Fruit fly (Drosophila melanogaster) whole organism, embryonic: ENCODE results near the gene Txl.

ENCODE experiments used
- CG12391 ChIP-seq: fragments of 200-800 bp; sonication (Bioruptor generic); optimal IDR thresholded peaks from 3 replicates; lab custom pipeline; 2018; ENCODE audit warnings: missing biosample characterization, mild to moderate bottlenecking, missing genetic modification characterization, moderate library complexity
- CG12769 ChIP-seq: fragments of 200-800 bp; sonication (Bioruptor generic); optimal IDR thresholded peaks from 2 replicates; lab custom pipeline; 2019; ENCODE audit warnings: missing biosample characterization, mild to moderate bottlenecking, missing genetic modification characterization, moderate library complexity
- CG14710 ChIP-seq: fragments of 200-800 bp; sonication (Bioruptor generic); optimal IDR thresholded peaks from 3 replicates; lab custom pipeline; 2019; ENCODE audit warnings: missing biosample characterization, mild to moderate bottlenecking, missing genetic modification characterization, moderate library complexity
- CG1603 ChIP-seq: fragments of 200-800 bp; sonication (Bioruptor generic); optimal IDR thresholded peaks from 2 replicates; lab custom pipeline; 2019; ENCODE audit warnings: missing biosample characterization, mild to moderate bottlenecking, missing genetic modification characterization, moderate library complexity
- CG17359 ChIP-seq: fragments of 200-800 bp; sonication (Bioruptor generic); optimal IDR thresholded peaks from 3 replicates; lab custom pipeline; 2018; ENCODE audit warnings: missing biosample characterization, mild to moderate bottlenecking, missing genetic modification characterization, moderate library complexity
- CG17385 ChIP-seq: fragments of 200-800 bp; sonication (Bioruptor generic); optimal IDR thresholded peaks from 3 replicates; lab custom pipeline; 2018; ENCODE audit warnings: missing biosample characterization, mild to moderate bottlenecking, missing genetic modification characterization
- CG1792 ChIP-seq: fragments of 200-800 bp; sonication (Bioruptor generic); optimal IDR thresholded peaks from 2 replicates; lab custom pipeline; 2016; ENCODE audit warnings: missing biosample characterization, missing genetic modification characterization
- CG18011 ChIP-seq: fragments of 200-800 bp; sonication (Bioruptor generic); optimal IDR thresholded peaks from 2 replicates; lab custom pipeline; 2017; ENCODE audit warnings: missing biosample characterization, missing genetic modification characterization, mild to moderate bottlenecking, moderate library complexity, missing genotype
- CG18262 ChIP-seq: fragments of 200-800 bp; optimal IDR thresholded peaks from 3 replicates; lab custom pipeline; 2019; ENCODE audit warnings: missing biosample characterization, mild to moderate bottlenecking, missing genetic modification characterization, moderate library complexity
- CG2116 ChIP-seq: fragments of 200-800 bp; sonication (Bioruptor generic); optimal IDR thresholded peaks from 3 replicates; lab custom pipeline; 2018; ENCODE audit warnings: missing biosample characterization, mild to moderate bottlenecking, missing genetic modification characterization
- CG30403 ChIP-seq: fragments of 200-800 bp; sonication (Bioruptor generic); optimal IDR thresholded peaks from 3 replicates; lab custom pipeline; 2016; ENCODE audit warnings: missing biosample characterization, missing genetic modification characterization
- CG31388 ChIP-seq: fragments of 200-800 bp; sonication (Bioruptor generic); optimal IDR thresholded peaks from 2 replicates; lab custom pipeline; 2016; ENCODE audit warnings: missing biosample characterization, missing genetic modification characterization
- Chrac-16 ChIP-seq: fragments of 200-800 bp; sonication (Bioruptor generic); optimal IDR thresholded peaks from 3 replicates; lab custom pipeline; 2016; ENCODE audit warnings: missing biosample characterization, missing genetic modification characterization
- Dbx ChIP-seq: fragments of 200-800 bp; sonication (Bioruptor generic); IDR thresholded peaks from 3 replicates; pipeline ENCODE4 v1.3.6; 2022; ENCODE audit warnings: missing biosample characterization, missing genetic modification characterization
- Dfd ChIP-seq, 2 experiments: fragments of >200 bp; optimal IDR thresholded peaks; 2 replicates each; lab custom pipeline; 2017; ENCODE audit warnings: missing biosample characterization in 2 of 2, missing genetic modification characterization in 2 of 2
- Dip3 ChIP-seq: fragments of 200-800 bp; sonication (Bioruptor generic); optimal IDR thresholded peaks from 3 replicates; lab custom pipeline; 2016; ENCODE audit warnings: missing biosample characterization, missing genetic modification characterization
- Dll ChIP-seq: fragments of 200-800 bp; sonication (Bioruptor generic); IDR thresholded peaks from 4 replicates; pipeline ENCODE4 v1.3.6; 2022; ENCODE audit warnings: missing biosample characterization, missing genetic modification characterization; ENCODE audit not compliant: partially characterized antibody
- Drgx ChIP-seq: fragments of 200-800 bp; sonication (Bioruptor generic); IDR thresholded peaks from 2 replicates; pipeline ENCODE4 v1.3.6; 2022; ENCODE audit warnings: missing biosample characterization, missing genetic modification characterization
- E2f2 ChIP-seq: fragments of 200-800 bp; sonication (Bioruptor generic); IDR thresholded peaks from 2 replicates; pipeline ENCODE4 v1.3.6; 2022; ENCODE audit warnings: missing biosample characterization, missing genetic modification characterization
- Ets65A ChIP-seq: fragments of 200-800 bp; sonication (Bioruptor generic); peaks from one replicate; lab custom pipeline; 2016; ENCODE audit warnings: missing biosample characterization, missing genetic modification characterization
- Fer3 ChIP-seq: fragments of 200-800 bp; sonication (Bioruptor generic); optimal IDR thresholded peaks from 2 replicates; lab custom pipeline; 2018; ENCODE audit warnings: missing biosample characterization, mild to moderate bottlenecking, missing genetic modification characterization, moderate library complexity
- HLH54F ChIP-seq: fragments of 200-800 bp; sonication (Bioruptor generic); optimal IDR thresholded peaks from 3 replicates; lab custom pipeline; 2016; ENCODE audit warnings: missing biosample characterization, missing genetic modification characterization
- HmgD ChIP-seq: fragments of 200-800 bp; sonication (Bioruptor generic); optimal IDR thresholded peaks from 3 replicates; lab custom pipeline; 2016; ENCODE audit warnings: missing biosample characterization, missing genetic modification characterization
- HmgZ ChIP-seq: fragments of 200-800 bp; sonication (Bioruptor generic); optimal IDR thresholded peaks from 2 replicates; lab custom pipeline; 2018; ENCODE audit warnings: missing biosample characterization, mild to moderate bottlenecking, missing genetic modification characterization
- Meics ChIP-seq: fragments of 200-800 bp; sonication (Bioruptor generic); optimal IDR thresholded peaks from 2 replicates; lab custom pipeline; 2017; ENCODE audit warnings: missing biosample characterization, mild to moderate bottlenecking, missing genetic modification characterization
- Nf-YC ChIP-seq: fragments of 200-800 bp; optimal IDR thresholded peaks from 3 replicates; lab custom pipeline; 2019; ENCODE audit warnings: missing biosample characterization, mild to moderate bottlenecking, missing genetic modification characterization, moderate library complexity
- Rx ChIP-seq: fragments of 200-800 bp; sonication (Bioruptor generic); IDR thresholded peaks from 2 replicates; pipeline ENCODE4 v1.3.6; 2022; ENCODE audit warnings: missing biosample characterization, missing genetic modification characterization
- Stat92E ChIP-seq, 3 experiments: fragments of >200 bp in 2 of 3; fragments of 200-800 bp in 1 of 3; sonication (Bioruptor generic) in 1 of 3; optimal IDR thresholded peaks; 2 replicates each; lab custom pipeline; 2017 to 2019; ENCODE audit warnings: missing biosample characterization in 3 of 3, missing genetic modification characterization in 3 of 3, mild to moderate bottlenecking in 1 of 3, moderate library complexity in 1 of 3
- Vsx1 ChIP-seq: fragments of 200-800 bp; sonication (Bioruptor generic); optimal IDR thresholded peaks from 2 replicates; lab custom pipeline; 2017; ENCODE audit warnings: missing biosample characterization, mild to moderate bottlenecking, missing genetic modification characterization, missing genetic modification reagents
- YL-1 ChIP-seq: fragments of 200-800 bp; sonication (Bioruptor generic); optimal IDR thresholded peaks from 3 replicates; lab custom pipeline; 2017; ENCODE audit warnings: missing biosample characterization, mild to moderate bottlenecking, missing genetic modification characterization
- chif ChIP-seq, 2 experiments: fragments of 200-800 bp; sonication (Bioruptor generic); optimal IDR thresholded peaks; 3 replicates each; lab custom pipeline; 2016; ENCODE audit warnings: missing biosample characterization in 2 of 2, missing genetic modification characterization in 2 of 2
- crc ChIP-seq: fragments of 200-800 bp; sonication (Bioruptor generic); optimal IDR thresholded peaks from 2 replicates; lab custom pipeline; 2016; ENCODE audit warnings: missing biosample characterization, missing genetic modification characterization
- ems ChIP-seq: fragments of 200-800 bp; sonication (Bioruptor generic); optimal IDR thresholded peaks from 3 replicates; lab custom pipeline; 2016; ENCODE audit warnings: missing biosample characterization, missing genetic modification characterization
- esg ChIP-seq: fragments of 200-800 bp; sonication (Bioruptor generic); conservative IDR thresholded peaks from 2 replicates; pipeline ENCODE4 v1.3.6; 2022; ENCODE audit warnings: missing biosample characterization, missing genetic modification characterization
- exex ChIP-seq: fragments of 200-800 bp; sonication (Bioruptor generic); optimal IDR thresholded peaks from 4 replicates; lab custom pipeline; 2018; ENCODE audit warnings: missing biosample characterization, mild to moderate bottlenecking, missing genetic modification characterization, moderate library complexity
- gro ChIP-seq: fragments of 200-800 bp; sonication (Bioruptor generic); optimal IDR thresholded peaks from 2 replicates; lab custom pipeline; 2016; ENCODE audit warnings: missing biosample characterization, missing genetic modification characterization
- kay ChIP-seq: fragments of 200-800 bp; sonication (Bioruptor generic); optimal IDR thresholded peaks from 2 replicates; lab custom pipeline; 2016; ENCODE audit warnings: missing biosample characterization, missing genetic modification characterization
- lbe ChIP-seq: fragments of 200-800 bp; sonication (Bioruptor generic); optimal IDR thresholded peaks from 2 replicates; lab custom pipeline; 2016; ENCODE audit warnings: missing biosample characterization, mild to moderate bottlenecking, missing genetic modification characterization
- lmd ChIP-seq: fragments of 200-800 bp; sonication (Bioruptor generic); IDR thresholded peaks from 2 replicates; pipeline ENCODE4 v1.3.6; 2022; ENCODE audit warnings: missing biosample characterization, missing genetic modification characterization
- mam ChIP-seq: fragments of 200-800 bp; sonication (Bioruptor generic); optimal IDR thresholded peaks from 3 replicates; lab custom pipeline; 2016; ENCODE audit warnings: missing biosample characterization, missing genetic modification characterization
- pb ChIP-seq: fragments of 200-800 bp; sonication (Bioruptor generic); optimal IDR thresholded peaks from 3 replicates; lab custom pipeline; 2016; ENCODE audit warnings: missing biosample characterization, missing genetic modification characterization
- pho ChIP-seq: fragments of 200-800 bp; sonication (Bioruptor generic); optimal IDR thresholded peaks from 2 replicates; lab custom pipeline; 2016; ENCODE audit warnings: missing biosample characterization, missing genetic modification characterization
- ranshi ChIP-seq: fragments of 200-800 bp; sonication (Bioruptor generic); IDR thresholded peaks from 2 replicates; pipeline ENCODE4 v1.3.6; 2022; ENCODE audit warnings: missing biosample characterization, missing genetic modification characterization
- row ChIP-seq: fragments of 200-800 bp; sonication (Bioruptor generic); IDR thresholded peaks from 3 replicates; pipeline ENCODE4 v1.3.6; 2022; ENCODE audit warnings: missing biosample characterization, missing genetic modification characterization
- scrt ChIP-seq: fragments of 200-800 bp; sonication (Bioruptor generic); optimal IDR thresholded peaks from 2 replicates; lab custom pipeline; 2018; ENCODE audit warnings: missing biosample characterization, mild to moderate bottlenecking, missing genetic modification characterization, moderate library complexity
- sens ChIP-seq: fragments of 200-800 bp; sonication (Bioruptor generic); peaks from one replicate; lab custom pipeline; 2016; ENCODE audit warnings: missing biosample characterization, missing genetic modification characterization
- so ChIP-seq: fragments of 200-800 bp; sonication (Bioruptor generic); IDR thresholded peaks from 3 replicates; pipeline ENCODE4 v1.3.6; 2022; ENCODE audit warnings: missing biosample characterization, missing genetic modification characterization
- tin ChIP-seq: fragments of 200-800 bp; sonication (Bioruptor generic); optimal IDR thresholded peaks from 3 replicates; lab custom pipeline; 2016; ENCODE audit warnings: missing biosample characterization, missing genetic modification characterization
- unpg ChIP-seq: fragments of 200-800 bp; sonication (Bioruptor generic); optimal IDR thresholded peaks from 3 replicates; lab custom pipeline; 2018; ENCODE audit warnings: missing biosample characterization, mild to moderate bottlenecking, missing genetic modification characterization, moderate library complexity
- vfl ChIP-seq: fragments of 200-800 bp; sonication (Bioruptor generic); optimal IDR thresholded peaks from 2 replicates; lab custom pipeline; 2016; ENCODE audit warnings: missing biosample characterization, missing genetic modification characterization
- vvl ChIP-seq: fragments of 200-800 bp; sonication (Bioruptor generic); IDR thresholded peaks from 2 replicates; pipeline ENCODE4 v1.3.6; 2022; ENCODE audit warnings: missing biosample characterization, missing genetic modification characterization

Txl gene

dm6 chr3L:5789663-5790062 is 24.0 kb downstream of the Txl start (continued):
- peak; percentile 71 for TF ChIP-seq CG1603
- peak; percentile 35 for TF ChIP-seq tin (GFP tag; lab: Kevin White, UChicago)
- TF ChIP-seq CG2116: peak; percentile 45
- peak; percentile 95 for TF ChIP-seq E2f2 (GFP tag; lab: Robert Waterston, UW)
- peak; percentile 21; the same call in 1 of the 2 replicates for TF ChIP-seq Rx (GFP tag; lab: Robert Waterston, UW)
- TF ChIP-seq Meics: no peak
- peak; percentile 84 for TF ChIP-seq scrt (GFP tag; lab: Kevin White, UChicago)
- TF ChIP-seq CG17385: no peak
- TF ChIP-seq CG14710 (tag; lab: Kevin White, UChicago): peak; percentile 36
- peak; percentile 50 for TF ChIP-seq pho
- TF ChIP-seq YL-1: no peak
- TF ChIP-seq Dbx (GFP tag; lab: Robert Waterston, UW): 0 out of 3 replicates have a peak, but pooled peaks have one; percentile 31
- peak; percentile 74 for TF ChIP-seq gro (GFP tag; lab: Kevin White, UChicago)
- TF ChIP-seq ems: peak; percentile 48
- TF ChIP-seq Chrac-16 (GFP tag; lab: Kevin White, UChicago): peak; percentile 22
- TF ChIP-seq Dll (GFP tag; lab: Robert Waterston, UW): peak; percentile 38; the same call in 1 of the 4 replicates
- TF ChIP-seq pb (GFP tag; lab: Kevin White, UChicago): no peak
- no peak for TF ChIP-seq Dfd (GFP tag; optimal IDR thresholded peaks at IDR 0.05; lab: Kevin White, UChicago)
- no peak for TF ChIP-seq exex
- peak; percentile 22 for TF ChIP-seq Dip3 (GFP tag; lab: Kevin White, UChicago)
- TF ChIP-seq vvl (GFP tag; lab: Robert Waterston, UW): no peak; the same call in 1 of the 2 replicates
- peak; percentile 17 for TF ChIP-seq kay (GFP tag; lab: Kevin White, UChicago)
- no peak for TF ChIP-seq so (GFP tag; lab: Robert Waterston, UW)
- peak in 1 of 3 experiments; percentile 28 for TF ChIP-seq Stat92E (GFP tag; optimal IDR thresholded peaks at IDR 0.05; lab: Kevin White, UChicago)
- TF ChIP-seq chif (GFP tag; optimal IDR thresholded peaks at IDR 0.05; lab: Kevin White, UChicago): peak in 1 of 2 experiments; percentile 18
- peak; percentile 20; the same call in 1 of the 3 replicates for TF ChIP-seq row (GFP tag; lab: Robert Waterston, UW)
- no peak for TF ChIP-seq CG12769 (tag; lab: Kevin White, UChicago)
- TF ChIP-seq HLH54F: peak; percentile 25
- no peak for TF ChIP-seq Ets65A
- peak; percentile 57 for TF ChIP-seq HmgZ (tag; lab: Kevin White, UChicago)
- TF ChIP-seq CG1792 (GFP tag; lab: Kevin White, UChicago): peak; percentile 44
- TF ChIP-seq mam (GFP tag; lab: Kevin White, UChicago): peak; percentile 39
- TF ChIP-seq Nf-YC (tag; lab: Kevin White, UChicago): peak; percentile 26
- TF ChIP-seq lmd (GFP tag; lab: Robert Waterston, UW): no peak
- TF ChIP-seq CG30403 (GFP tag; lab: Kevin White, UChicago): peak; percentile 47
- TF ChIP-seq vfl: peak; percentile 13
- peak; percentile 66 for TF ChIP-seq lbe (GFP tag; lab: Kevin White, UChicago)
- TF ChIP-seq crc (GFP tag; lab: Kevin White, UChicago): peak; percentile 4
- no peak for TF ChIP-seq Drgx (GFP tag; lab: Robert Waterston, UW)
- TF ChIP-seq CG31388 (GFP tag; lab: Kevin White, UChicago): no peak
- TF ChIP-seq sens (GFP tag; lab: Kevin White, UChicago): peak; percentile 94
- peak; percentile 47 for TF ChIP-seq CG12391
- TF ChIP-seq esg: peak; percentile 34; the same call in 1 of the 2 replicates
- TF ChIP-seq CG18262 (tag; lab: Kevin White, UChicago): peak; percentile 22
- TF ChIP-seq CG18011 (GFP tag; lab: Kevin White, UChicago): peak; percentile 8
- TF ChIP-seq ranshi (GFP tag; lab: Robert Waterston, UW): no peak
- peak; percentile 19 for TF ChIP-seq Fer3 (tag; lab: Kevin White, UChicago)
- TF ChIP-seq CG17359 (tag; lab: Kevin White, UChicago): peak; percentile 41
- TF ChIP-seq Vsx1 (GFP tag; lab: Kevin White, UChicago): no peak
- no peak for TF ChIP-seq HmgD (GFP tag; lab: Kevin White, UChicago)
- peak; percentile 45 for TF ChIP-seq unpg
